Worm (Caenorhabditis elegans) whole organism, L4 larva: Measurements from ENCODE around the gene Y43F8C.5.

Source experiments
- F44E2.7 ChIP-seq: fragments of 200-800 bp; sonication (Bioruptor generic); IDR thresholded peaks from 2 replicates; pipeline ENCODE4 v2.1.2; 2022; ENCODE audit warnings: missing genetic modification characterization, missing compliant biosample characterization
- F49E8.2 ChIP-seq: sonication (generic microtip); optimal IDR thresholded peaks from 2 replicates; lab custom pipeline; 2016; ENCODE audit warnings: missing compliant biosample characterization, mild to moderate bottlenecking, missing genetic modification characterization, borderline replicate concordance
- R02D3.7 ChIP-seq: fragments of 150-350 bp; sonication (generic microtip); optimal IDR thresholded peaks from 3 replicates; lab custom pipeline; 2014; ENCODE audit warnings: missing biosample characterization, missing genetic modification characterization
- T26A8.4 ChIP-seq: fragments of 200-800 bp; sonication (Bioruptor generic); IDR thresholded peaks from 2 replicates; pipeline ENCODE4 v1.3.6; 2022; ENCODE audit warnings: missing genetic modification characterization, missing compliant biosample characterization
- Y105C5A.15 ChIP-seq: fragments of 200-800 bp; sonication (Bioruptor generic); IDR thresholded peaks from 2 replicates; pipeline ENCODE4 v1.3.6; 2022; ENCODE audit warnings: missing genetic modification characterization, missing compliant biosample characterization
- aha-1 ChIP-seq: fragments of 150-350 bp; peaks from one replicate; lab custom pipeline; 2014; ENCODE audit warnings: missing biosample characterization, missing genetic modification characterization
- aly-2 ChIP-seq: sonication (generic microtip); optimal IDR thresholded peaks from 2 replicates; lab custom pipeline; 2018; ENCODE audit warnings: missing biosample characterization, missing genetic modification characterization
- ama-1 ChIP-seq: fragments of 150-350 bp; optimal IDR thresholded peaks from 2 replicates; lab custom pipeline; 2014; ENCODE audit warnings: inconsistent platforms, mixed read lengths
- arid-1 ChIP-seq: fragments of 200-800 bp; sonication (Bioruptor generic); conservative IDR thresholded peaks from 2 replicates; pipeline ENCODE4 v1.3.6; 2022; ENCODE audit warnings: missing genetic modification reagents, missing genetic modification characterization, missing compliant biosample characterization
- attf-4 ChIP-seq: sonication (generic microtip); optimal IDR thresholded peaks from 3 replicates; lab custom pipeline; 2017; ENCODE audit warnings: missing biosample characterization, missing genetic modification characterization
- ces-1 ChIP-seq: fragments of 150-350 bp; sonication (generic microtip); optimal IDR thresholded peaks from 4 replicates; lab custom pipeline; 2014; ENCODE audit warnings: missing biosample characterization, missing genetic modification reagents, missing genetic modification characterization
- daf-19 ChIP-seq: fragments of 200-800 bp; sonication (Bioruptor generic); conservative IDR thresholded peaks from 2 replicates; pipeline ENCODE4 v1.3.6; 2022; ENCODE audit warnings: missing genetic modification characterization, missing compliant biosample characterization
- dmd-8 ChIP-seq: fragments of 200-800 bp; sonication (Bioruptor generic); IDR thresholded peaks from 2 replicates; pipeline ENCODE4 v1.3.6; 2022; ENCODE audit warnings: missing genetic modification characterization, missing compliant biosample characterization
- dpl-1 ChIP-seq: fragments of 150-350 bp; optimal IDR thresholded peaks from 2 replicates; lab custom pipeline; 2014; ENCODE audit warnings: missing biosample characterization, missing genetic modification reagents, missing genetic modification characterization
- dve-1 ChIP-seq: sonication (generic microtip); optimal IDR thresholded peaks from 2 replicates; lab custom pipeline; 2017; ENCODE audit warnings: antibody characterized with exemption, mild to moderate bottlenecking, missing genetic modification characterization, missing compliant biosample characterization; ENCODE audit not compliant: insufficient read depth
- fkh-10 ChIP-seq: fragments of 150-350 bp; optimal IDR thresholded peaks from 2 replicates; lab custom pipeline; 2014; ENCODE audit warnings: missing biosample characterization, missing genetic modification reagents, missing genetic modification characterization
- gei-8 ChIP-seq: fragments of 200-800 bp; sonication (Bioruptor generic); optimal IDR thresholded peaks from 2 replicates; lab custom pipeline; 2018; ENCODE audit warnings: mild to moderate bottlenecking, missing genetic modification characterization, missing compliant biosample characterization
- hif-1 ChIP-seq, 2 experiments: sonication (generic microtip); optimal IDR thresholded peaks; 2 replicates each; lab custom pipeline; 2016 to 2017; ENCODE audit warnings: missing compliant biosample characterization in 2 of 2, missing genetic modification characterization in 2 of 2, missing genetic modification reagents in 2 of 2, missing genotype in 2 of 2, mild to moderate bottlenecking in 1 of 2
- hlh-11 ChIP-seq: fragments of 200-800 bp; sonication (Bioruptor generic); optimal IDR thresholded peaks from 2 replicates; lab custom pipeline; 2018; ENCODE audit warnings: mild to moderate bottlenecking, missing genetic modification characterization, missing compliant biosample characterization
- mep-1 ChIP-seq: fragments of 150-350 bp; sonication (generic microtip); optimal IDR thresholded peaks from 3 replicates; lab custom pipeline; 2014; ENCODE audit warnings: missing biosample characterization, missing genetic modification characterization
- mes-2 ChIP-seq: sonication (generic microtip); optimal IDR thresholded peaks from 2 replicates; lab custom pipeline; 2016; ENCODE audit warnings: missing genotype, mild to moderate bottlenecking, missing genetic modification characterization, missing compliant biosample characterization; ENCODE audit not compliant: poor library complexity, severe bottlenecking
- nhr-102 ChIP-seq: sonication (generic microtip); optimal IDR thresholded peaks from 2 replicates; lab custom pipeline; 2016; ENCODE audit warnings: mild to moderate bottlenecking, missing genetic modification characterization, moderate library complexity, missing compliant biosample characterization
- nhr-237 ChIP-seq: sonication (generic microtip); optimal IDR thresholded peaks from 2 replicates; lab custom pipeline; 2017; ENCODE audit warnings: missing biosample characterization, missing genetic modification characterization
- nhr-28 ChIP-seq: fragments of 150-350 bp; optimal IDR thresholded peaks from 2 replicates; lab custom pipeline; 2014; ENCODE audit warnings: missing biosample characterization, missing genetic modification characterization
- nhr-41 ChIP-seq: fragments of 200-800 bp; sonication (Bioruptor generic); IDR thresholded peaks from 2 replicates; pipeline ENCODE4 v1.3.6; 2022; ENCODE audit warnings: missing genetic modification reagents, missing genetic modification characterization, missing compliant biosample characterization
- nhr-42 ChIP-seq: fragments of 200-800 bp; sonication (Bioruptor generic); IDR thresholded peaks from 2 replicates; pipeline ENCODE4 v1.3.6; 2022; ENCODE audit warnings: missing genetic modification characterization, missing compliant biosample characterization
- nhr-48 ChIP-seq: sonication (generic microtip); optimal IDR thresholded peaks from 2 replicates; lab custom pipeline; 2016; ENCODE audit warnings: mild to moderate bottlenecking, missing genetic modification characterization, missing compliant biosample characterization
- nhr-77 ChIP-seq: fragments of 150-350 bp; optimal IDR thresholded peaks from 2 replicates; lab custom pipeline; 2014; ENCODE audit warnings: missing biosample characterization, missing genetic modification characterization
- pha-4 ChIP-seq, 2 experiments: fragments of 150-350 bp in 1 of 2; fragments of 200-800 bp in 1 of 2; sonication (Bioruptor generic) in 1 of 2; IDR thresholded peaks in 1 of 2; optimal IDR thresholded peaks in 1 of 2; 2 replicates each; pipeline versions ENCODE4 v1.3.6 to Lab custom; 2014 to 2022; ENCODE audit warnings: missing genetic modification characterization in 2 of 2, missing genetic modification reagents in 2 of 2, missing biosample characterization in 1 of 2, missing compliant biosample characterization in 1 of 2
- php-3 ChIP-seq: fragments of 200-800 bp; sonication (Bioruptor generic); IDR thresholded peaks from 2 replicates; pipeline ENCODE4 v1.3.6; 2022; ENCODE audit warnings: missing genetic modification reagents, missing genetic modification characterization, missing compliant biosample characterization
- pqm-1 ChIP-seq: sonication (generic microtip); optimal IDR thresholded peaks from 2 replicates; lab custom pipeline; 2017; ENCODE audit warnings: missing biosample characterization, missing genetic modification characterization
- sdz-12 ChIP-seq: fragments of 200-800 bp; sonication (Bioruptor generic); optimal IDR thresholded peaks from 2 replicates; lab custom pipeline; 2018; ENCODE audit warnings: mild to moderate bottlenecking, missing genetic modification characterization, missing compliant biosample characterization
- set-16 ChIP-seq: fragments of 200-800 bp; sonication (Bioruptor generic); IDR thresholded peaks from 2 replicates; pipeline ENCODE4 v1.3.6; 2022; ENCODE audit warnings: missing genetic modification reagents, missing genetic modification characterization, missing compliant biosample characterization
- skn-1 ChIP-seq: fragments of 150-350 bp; optimal IDR thresholded peaks from 2 replicates; lab custom pipeline; 2014; ENCODE audit warnings: missing biosample characterization, missing genetic modification characterization
- spr-3 ChIP-seq: fragments of 200-800 bp; sonication (Bioruptor generic); optimal IDR thresholded peaks from 2 replicates; lab custom pipeline; 2018; ENCODE audit warnings: mild to moderate bottlenecking, missing genetic modification characterization, missing compliant biosample characterization
- ztf-7 ChIP-seq: fragments of 150-350 bp; optimal IDR thresholded peaks from 2 replicates; lab custom pipeline; 2014; ENCODE audit warnings: missing biosample characterization, missing genetic modification characterization

Gene Y43F8C.5

DNA sequence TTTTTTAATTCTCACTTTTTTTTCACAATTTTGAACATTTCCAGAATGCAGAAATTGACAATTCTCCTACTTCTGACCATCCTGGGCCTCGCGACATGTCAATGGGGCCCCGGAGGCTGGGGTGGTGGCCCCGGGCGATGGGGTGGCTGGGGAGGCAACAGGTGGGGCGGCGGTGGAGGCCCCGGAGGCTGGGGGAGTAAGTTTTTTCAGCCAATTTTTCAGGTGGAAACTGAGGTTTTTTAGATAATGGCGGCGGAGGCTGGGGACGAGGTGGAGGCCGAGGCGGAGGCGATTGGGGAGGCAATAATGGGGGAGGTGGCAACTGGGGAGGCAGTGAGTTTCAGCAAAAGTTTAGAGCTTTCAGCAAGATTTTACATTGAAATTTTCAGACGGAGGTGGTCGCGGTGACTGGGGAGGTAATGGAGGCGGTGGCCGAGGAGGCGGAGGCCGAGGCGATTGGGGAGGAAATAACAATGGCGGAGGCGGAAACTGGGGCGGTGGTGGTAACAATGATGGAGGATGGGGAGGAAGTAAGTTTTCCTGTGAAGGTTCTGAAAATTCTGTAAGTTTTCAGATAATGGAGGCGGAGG, 22.2 kb downstream of the Y43F8C.5 start:
- peak; percentile 10 for TF ChIP-seq hlh-11 (tag; lab: Kevin White, UChicago)
- 0 out of 2 replicates have a peak, but pooled peaks have one; percentile 19 for TF ChIP-seq dmd-8
- TF ChIP-seq php-3 (GFP tag; lab: Robert Waterston, UW) = 0 out of 2 replicates have a peak, but pooled peaks have one; percentile 6
- TF ChIP-seq aha-1 (tag; lab: Kevin White, UChicago) = peak; percentile 84
- peak in 1 of 2 experiments; percentile 15 for TF ChIP-seq hif-1 (tag; optimal IDR thresholded peaks at IDR 0.05; lab: Kevin White, UChicago)
- TF ChIP-seq set-16 (GFP tag; lab: Robert Waterston, UW) = peak; percentile 98
- TF ChIP-seq skn-1 = no peak
- peak; percentile 55; the same call in 1 of the 2 replicates for TF ChIP-seq T26A8.4
- no peak for TF ChIP-seq dpl-1 (GFP tag; lab: Kevin White, UChicago)
- TF ChIP-seq, all 104 proteins: peak for 7

DNA sequence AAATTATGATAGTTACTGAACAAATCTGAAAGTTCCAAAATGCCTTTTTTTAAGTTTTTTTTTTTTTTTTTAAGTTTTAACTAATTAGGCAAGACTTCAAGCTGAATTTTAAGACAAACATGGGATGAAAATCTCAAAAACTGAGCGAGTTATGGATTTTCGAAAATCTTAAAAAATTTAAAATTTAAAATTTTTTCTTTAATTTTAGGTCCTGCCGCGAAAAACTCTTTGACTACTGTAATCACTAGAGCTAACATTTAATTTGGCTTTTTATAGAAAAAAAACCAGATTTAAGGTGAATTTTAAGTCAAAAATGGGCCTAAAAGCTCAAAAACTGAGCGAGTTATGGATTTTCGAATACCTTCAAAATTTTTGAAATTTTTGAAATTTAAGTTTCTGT, 23.3 kb downstream of the Y43F8C.5 start, which contains the start of gene grsp-1:
Gene grsp-1, plus strand, starts transcription at position 301 of the 400 bp plus-strand sequence.
- TF ChIP-seq nhr-41 (GFP tag; lab: Robert Waterston, UW) = no peak
- no peak for TF ChIP-seq pha-4 (GFP tag; IDR thresholded peaks at IDR 0.05; lab: Robert Waterston, UW)
- no peak for TF ChIP-seq pha-4 (tag; optimal IDR thresholded peaks at IDR 0.05; lab: Kevin White, UChicago)
- TF ChIP-seq nhr-102 = no peak
- TF ChIP-seq hif-1 (tag; optimal IDR thresholded peaks at IDR 0.05; lab: Kevin White, UChicago) = no peak
- no peak for TF ChIP-seq aly-2 (tag; lab: Kevin White, UChicago)
- TF ChIP-seq Y105C5A.15 (GFP tag; lab: Robert Waterston, UW) = no peak
- no peak for TF ChIP-seq dve-1 (tag; lab: Kevin White, UChicago)

DNA sequence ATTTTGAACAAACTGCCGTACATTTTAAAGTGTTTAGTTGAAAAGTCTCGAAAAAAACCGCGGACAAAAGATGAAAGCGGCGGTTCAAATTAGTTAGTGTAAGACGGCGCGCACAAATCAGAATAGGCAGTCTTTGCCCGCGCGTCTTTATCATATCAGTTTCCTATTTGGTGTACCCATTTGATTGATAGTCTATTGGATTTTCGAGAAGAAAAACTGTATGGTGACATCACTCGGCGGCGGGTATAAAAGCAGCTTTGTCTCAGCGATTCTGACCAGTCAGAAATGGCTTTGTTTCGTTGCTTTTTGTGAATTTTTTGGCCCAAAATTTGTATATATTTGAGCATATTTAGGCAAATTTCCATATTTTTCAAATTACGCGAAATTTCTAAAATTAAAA, 23.8 kb downstream of the Y43F8C.5 start:
- TF ChIP-seq nhr-237 (tag; lab: Kevin White, UChicago) (no peak), R02D3.7 (tag; lab: Kevin White, UChicago) (no peak), F49E8.2 (tag; lab: Kevin White, UChicago) (no peak), daf-19 (no peak), nhr-28 (peak; percentile 68), ama-1 (lab: Kevin White, UChicago) (peak; percentile 5), nhr-48 (peak; percentile 37), nhr-77 (no peak), F44E2.7 (GFP tag; lab: Robert Waterston, UW) (no peak), ces-1 (GFP tag; lab: Kevin White, UChicago) (no peak), arid-1 (GFP tag; lab: Robert Waterston, UW) (no peak), hlh-11 (tag; lab: Kevin White, UChicago) (peak; percentile 21), mes-2 (tag; lab: Kevin White, UChicago) (no peak), nhr-42 (GFP tag; lab: Robert Waterston, UW) (no peak), T26A8.4 (0 out of 2 replicates have a peak, but pooled peaks have one; percentile 23)

DNA sequence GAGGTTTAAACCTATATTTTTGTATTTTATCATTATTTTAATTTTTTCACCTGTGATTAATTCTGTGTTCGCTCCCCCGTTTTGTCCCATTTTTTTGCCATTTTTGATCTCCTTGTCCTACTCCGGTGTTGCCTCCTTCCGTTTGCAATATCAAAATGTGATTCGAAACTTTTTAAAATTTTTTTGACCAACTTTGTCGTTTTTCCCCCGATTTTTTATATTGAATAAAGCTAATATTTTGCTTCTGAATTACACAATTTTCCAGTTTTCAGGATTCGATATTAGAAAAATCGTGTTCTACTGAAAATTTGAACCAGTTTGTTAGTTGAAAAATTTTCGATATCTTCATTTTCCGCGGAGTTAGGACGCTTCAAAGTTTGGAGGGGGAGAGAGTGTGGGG, 26.6 kb downstream of the Y43F8C.5 start, which contains the start of gene nlp-25:
Gene nlp-25, plus strand, starts transcription at position 301 of the 400 bp plus-strand sequence.
- TF ChIP-seq pqm-1 (tag; lab: Kevin White, UChicago) = no peak
- no peak for TF ChIP-seq sdz-12
- no peak for TF ChIP-seq gei-8
- no peak for TF ChIP-seq nhr-28
- TF ChIP-seq ztf-7 (tag; lab: Kevin White, UChicago) = no peak
- no peak for TF ChIP-seq attf-4 (tag; lab: Kevin White, UChicago)
- no peak for TF ChIP-seq dmd-8
- no peak for TF ChIP-seq pha-4 (GFP tag; IDR thresholded peaks at IDR 0.05; lab: Robert Waterston, UW)
- TF ChIP-seq pha-4 (tag; optimal IDR thresholded peaks at IDR 0.05; lab: Kevin White, UChicago) = no peak
- TF ChIP-seq fkh-10 (GFP tag; lab: Kevin White, UChicago) = no peak
- TF ChIP-seq spr-3 (GFP tag; lab: Kevin White, UChicago) = no peak
- TF ChIP-seq mep-1 (tag; lab: Kevin White, UChicago) = no peak
